Fruit fly (Drosophila melanogaster) whole organism, embryonic: ENCODE results near the gene Upf1.

ENCODE experiments used
- ATbp ChIP-seq: fragments of 200-800 bp; sonication (Bioruptor generic); optimal IDR thresholded peaks from 2 replicates; lab custom pipeline; 2017; ENCODE audit warnings: missing biosample characterization, mild to moderate bottlenecking, missing genetic modification characterization, missing genetic modification reagents
- BEAF-32 ChIP-seq: fragments of 200-800 bp; sonication (Bioruptor generic); optimal IDR thresholded peaks from 3 replicates; lab custom pipeline; 2017; ENCODE audit warnings: missing biosample characterization, missing genetic modification characterization, mild to moderate bottlenecking, moderate library complexity, missing genetic modification reagents
- Blimp-1 ChIP-seq: fragments of 200-800 bp; sonication (Bioruptor generic); optimal IDR thresholded peaks from 3 replicates; lab custom pipeline; 2018; ENCODE audit warnings: missing biosample characterization, missing genetic modification characterization, mild to moderate bottlenecking, moderate library complexity, missing genetic modification reagents
- CG10267 ChIP-seq: fragments of 200-800 bp; sonication (Bioruptor generic); optimal IDR thresholded peaks from 2 replicates; lab custom pipeline; 2018; ENCODE audit warnings: missing biosample characterization, mild to moderate bottlenecking, missing genetic modification characterization, moderate library complexity
- CG11456 ChIP-seq: fragments of 200-800 bp; sonication (Bioruptor generic); IDR thresholded peaks from 3 replicates; pipeline ENCODE4 v1.3.6; 2022; ENCODE audit warnings: missing biosample characterization, missing genetic modification characterization
- CG12299 ChIP-seq: fragments of 200-800 bp; sonication (Bioruptor generic); optimal IDR thresholded peaks from 2 replicates; lab custom pipeline; 2018; ENCODE audit warnings: missing biosample characterization, mild to moderate bottlenecking, missing genetic modification characterization
- CG1233 ChIP-seq: fragments of 200-800 bp; sonication (Bioruptor generic); optimal IDR thresholded peaks from 4 replicates; lab custom pipeline; 2018; ENCODE audit warnings: missing biosample characterization, mild to moderate bottlenecking, missing genetic modification characterization
- CG12391 ChIP-seq: fragments of 200-800 bp; sonication (Bioruptor generic); optimal IDR thresholded peaks from 3 replicates; lab custom pipeline; 2018; ENCODE audit warnings: missing biosample characterization, mild to moderate bottlenecking, missing genetic modification characterization, moderate library complexity
- CG13624 ChIP-seq: fragments of 200-800 bp; sonication (Bioruptor generic); optimal IDR thresholded peaks from 2 replicates; lab custom pipeline; 2016; ENCODE audit warnings: missing biosample characterization, missing genetic modification characterization
- CG15269 ChIP-seq: fragments of 200-800 bp; sonication (Bioruptor generic); optimal IDR thresholded peaks from 2 replicates; lab custom pipeline; 2018; ENCODE audit warnings: missing biosample characterization, mild to moderate bottlenecking, missing genetic modification characterization, moderate library complexity
- CG15601 ChIP-seq: fragments of 200-800 bp; sonication (Bioruptor generic); optimal IDR thresholded peaks from 3 replicates; lab custom pipeline; 2019; ENCODE audit warnings: missing biosample characterization, mild to moderate bottlenecking, missing genetic modification characterization, moderate library complexity
- CG1602 ChIP-seq: fragments of 200-800 bp; sonication (Bioruptor generic); optimal IDR thresholded peaks from 3 replicates; lab custom pipeline; 2016; ENCODE audit warnings: missing biosample characterization, missing genetic modification characterization
- CG17361 ChIP-seq: fragments of 200-800 bp; sonication (Bioruptor generic); IDR thresholded peaks from 3 replicates; pipeline ENCODE4 v1.3.6; 2022; ENCODE audit warnings: missing biosample characterization, missing genetic modification characterization
- CG2712 ChIP-seq: fragments of 200-800 bp; optimal IDR thresholded peaks from 3 replicates; lab custom pipeline; 2019; ENCODE audit warnings: missing biosample characterization, mild to moderate bottlenecking, missing genetic modification characterization, moderate library complexity
- CG30403 ChIP-seq: fragments of 200-800 bp; sonication (Bioruptor generic); optimal IDR thresholded peaks from 3 replicates; lab custom pipeline; 2016; ENCODE audit warnings: missing biosample characterization, missing genetic modification characterization
- CG31224 ChIP-seq: fragments of 200-800 bp; sonication (Bioruptor generic); IDR thresholded peaks from 2 replicates; pipeline ENCODE4 v1.3.6; 2022; ENCODE audit warnings: missing biosample characterization, missing genetic modification characterization
- CG31388 ChIP-seq: fragments of 200-800 bp; sonication (Bioruptor generic); optimal IDR thresholded peaks from 2 replicates; lab custom pipeline; 2016; ENCODE audit warnings: missing biosample characterization, missing genetic modification characterization
- CG34224 ChIP-seq: fragments of 200-800 bp; sonication (Bioruptor generic); IDR thresholded peaks from 3 replicates; pipeline ENCODE4 v1.3.6; 2022; ENCODE audit warnings: missing biosample characterization, missing genetic modification characterization; ENCODE audit not compliant: partially characterized antibody
- CG4282 ChIP-seq: fragments of 200-800 bp; sonication (Bioruptor generic); optimal IDR thresholded peaks from 2 replicates; lab custom pipeline; 2016; ENCODE audit warnings: missing biosample characterization, missing genetic modification characterization
- CG4617 ChIP-seq: fragments of 200-800 bp; sonication (Bioruptor generic); optimal IDR thresholded peaks from 3 replicates; lab custom pipeline; 2016; ENCODE audit warnings: missing biosample characterization, missing genetic modification characterization, borderline replicate concordance
- CG4854 ChIP-seq: fragments of 200-800 bp; sonication (Bioruptor generic); optimal IDR thresholded peaks from 2 replicates; lab custom pipeline; 2016; ENCODE audit warnings: missing biosample characterization, missing genetic modification characterization, inconsistent platforms
- CG6683 ChIP-seq: fragments of 200-800 bp; sonication (Bioruptor generic); optimal IDR thresholded peaks from 2 replicates; lab custom pipeline; 2017; ENCODE audit warnings: missing biosample characterization, mild to moderate bottlenecking, missing genetic modification characterization, missing genetic modification reagents
- CG6854 ChIP-seq: fragments of 200-800 bp; sonication (Bioruptor generic); optimal IDR thresholded peaks from 3 replicates; lab custom pipeline; 2017; ENCODE audit warnings: missing biosample characterization, mild to moderate bottlenecking, missing genetic modification characterization
- CG9727 ChIP-seq: fragments of 200-800 bp; sonication (Bioruptor generic); optimal IDR thresholded peaks from 3 replicates; lab custom pipeline; 2017; ENCODE audit warnings: missing biosample characterization, mild to moderate bottlenecking, missing genetic modification characterization
- CkIIα-i1 ChIP-seq: fragments of 200-800 bp; sonication (Bioruptor generic); IDR thresholded peaks from 2 replicates; pipeline ENCODE4 v1.3.6; 2022; ENCODE audit warnings: missing biosample characterization, missing genetic modification characterization
- E2f1 ChIP-seq: fragments of 200-800 bp; sonication (Bioruptor generic); IDR thresholded peaks from 2 replicates; pipeline ENCODE4 v1.3.6; 2022; ENCODE audit warnings: missing biosample characterization, missing genetic modification characterization
- HLH54F ChIP-seq: fragments of 200-800 bp; sonication (Bioruptor generic); optimal IDR thresholded peaks from 3 replicates; lab custom pipeline; 2016; ENCODE audit warnings: missing biosample characterization, missing genetic modification characterization
- Hmr ChIP-seq: fragments of 200-800 bp; sonication (Bioruptor generic); optimal IDR thresholded peaks from 3 replicates; lab custom pipeline; 2017; ENCODE audit warnings: mild to moderate bottlenecking, missing biosample characterization, missing genetic modification reagents, missing genetic modification characterization
- Hmx ChIP-seq: fragments of 200-800 bp; sonication (Bioruptor generic); optimal IDR thresholded peaks from 2 replicates; lab custom pipeline; 2016; ENCODE audit warnings: missing biosample characterization, missing genetic modification characterization
- MTF-1 ChIP-seq: fragments of 200-800 bp; sonication (Bioruptor generic); optimal IDR thresholded peaks from 2 replicates; lab custom pipeline; 2018; ENCODE audit warnings: missing biosample characterization, mild to moderate bottlenecking, missing genetic modification characterization, borderline replicate concordance
- Mes4 ChIP-seq: fragments of 200-800 bp; sonication (Bioruptor generic); optimal IDR thresholded peaks from 2 replicates; lab custom pipeline; 2016; ENCODE audit warnings: missing biosample characterization, missing genetic modification characterization
- Ptx1 ChIP-seq: fragments of 200-800 bp; sonication (Bioruptor generic); IDR thresholded peaks from 2 replicates; pipeline ENCODE4 v1.3.6; 2022; ENCODE audit warnings: missing biosample characterization, missing genetic modification characterization
- Sry-β ChIP-seq: fragments of 200-800 bp; sonication (Bioruptor generic); optimal IDR thresholded peaks from 2 replicates; lab custom pipeline; 2018; ENCODE audit warnings: missing biosample characterization, mild to moderate bottlenecking, missing genetic modification characterization, moderate library complexity
- Ssrp ChIP-seq: fragments of 200-800 bp; sonication (Bioruptor generic); optimal IDR thresholded peaks from 2 replicates; lab custom pipeline; 2018; ENCODE audit warnings: missing biosample characterization, mild to moderate bottlenecking, missing genetic modification characterization, moderate library complexity
- YL-1 ChIP-seq: fragments of 200-800 bp; sonication (Bioruptor generic); optimal IDR thresholded peaks from 3 replicates; lab custom pipeline; 2017; ENCODE audit warnings: missing biosample characterization, mild to moderate bottlenecking, missing genetic modification characterization
- ase ChIP-seq: fragments of 200-800 bp; sonication (Bioruptor generic); IDR thresholded peaks from 3 replicates; pipeline ENCODE4 v1.3.6; 2022; ENCODE audit warnings: missing biosample characterization, missing genetic modification characterization
- bab2 ChIP-seq: fragments of 200-800 bp; sonication (Bioruptor generic); optimal IDR thresholded peaks from 2 replicates; lab custom pipeline; 2016; ENCODE audit warnings: missing biosample characterization, missing genetic modification characterization
- chm ChIP-seq: fragments of 200-800 bp; sonication (Bioruptor generic); IDR thresholded peaks from 2 replicates; pipeline ENCODE4 v1.3.6; 2022; ENCODE audit warnings: missing biosample characterization, missing genetic modification characterization
- ci ChIP-seq: fragments of 200-800 bp; sonication (Bioruptor generic); IDR thresholded peaks from 3 replicates; pipeline ENCODE4 v1.3.6; 2022; ENCODE audit warnings: missing biosample characterization, missing genetic modification characterization
- danr ChIP-seq: fragments of 200-800 bp; sonication (Bioruptor generic); IDR thresholded peaks from 2 replicates; pipeline ENCODE4 v1.3.6; 2022; ENCODE audit warnings: missing biosample characterization, missing genetic modification characterization
- gcm2 ChIP-seq: fragments of 200-800 bp; sonication (Bioruptor generic); optimal IDR thresholded peaks from 2 replicates; lab custom pipeline; 2016; ENCODE audit warnings: missing biosample characterization, missing genetic modification characterization
- nmo ChIP-seq: fragments of 200-800 bp; sonication (Bioruptor generic); optimal IDR thresholded peaks from 2 replicates; lab custom pipeline; 2018; ENCODE audit warnings: missing biosample characterization, mild to moderate bottlenecking, missing genetic modification characterization, moderate library complexity
- oc ChIP-seq: fragments of 200-800 bp; sonication (Bioruptor generic); optimal IDR thresholded peaks from 2 replicates; lab custom pipeline; 2018; ENCODE audit warnings: missing biosample characterization, mild to moderate bottlenecking, missing genetic modification characterization, moderate library complexity
- otp ChIP-seq: fragments of 200-800 bp; sonication (Bioruptor generic); IDR thresholded peaks from 3 replicates; pipeline ENCODE4, ENCODE4 v1.3.6; 2022; ENCODE audit warnings: missing biosample characterization, missing genetic modification characterization
- rib ChIP-seq: fragments of 200-800 bp; sonication (Bioruptor generic); IDR thresholded peaks from 2 replicates; pipeline ENCODE4 v1.3.6; 2022; ENCODE audit warnings: missing biosample characterization, missing genetic modification characterization
- slou ChIP-seq: fragments of 200-800 bp; sonication (Bioruptor generic); optimal IDR thresholded peaks from 3 replicates; lab custom pipeline; 2016; ENCODE audit warnings: missing biosample characterization, missing genetic modification characterization
- ssp ChIP-seq: fragments of 200-800 bp; sonication (Bioruptor generic); IDR thresholded peaks from 2 replicates; pipeline ENCODE4 v1.3.6; 2022; ENCODE audit warnings: missing biosample characterization, missing genetic modification characterization
- sug ChIP-seq: fragments of 200-800 bp; optimal IDR thresholded peaks from 2 replicates; lab custom pipeline; 2019; ENCODE audit warnings: missing biosample characterization, mild to moderate bottlenecking, missing genetic modification characterization, moderate library complexity
- toy ChIP-seq: fragments of 200-800 bp; sonication (Bioruptor generic); IDR thresholded peaks from 2 replicates; pipeline ENCODE4 v1.3.6; 2022; ENCODE audit warnings: missing biosample characterization, missing genetic modification characterization
- wdn ChIP-seq: fragments of 200-800 bp; sonication (Bioruptor generic); IDR thresholded peaks from 2 replicates; pipeline ENCODE4 v1.3.6; 2022; ENCODE audit warnings: missing biosample characterization, missing genetic modification characterization
- wek ChIP-seq: fragments of 200-800 bp; sonication (Bioruptor generic); optimal IDR thresholded peaks from 3 replicates; lab custom pipeline; 2018; ENCODE audit warnings: missing biosample characterization, mild to moderate bottlenecking, missing genetic modification characterization, moderate library complexity

Gene Upf1

DNA sequence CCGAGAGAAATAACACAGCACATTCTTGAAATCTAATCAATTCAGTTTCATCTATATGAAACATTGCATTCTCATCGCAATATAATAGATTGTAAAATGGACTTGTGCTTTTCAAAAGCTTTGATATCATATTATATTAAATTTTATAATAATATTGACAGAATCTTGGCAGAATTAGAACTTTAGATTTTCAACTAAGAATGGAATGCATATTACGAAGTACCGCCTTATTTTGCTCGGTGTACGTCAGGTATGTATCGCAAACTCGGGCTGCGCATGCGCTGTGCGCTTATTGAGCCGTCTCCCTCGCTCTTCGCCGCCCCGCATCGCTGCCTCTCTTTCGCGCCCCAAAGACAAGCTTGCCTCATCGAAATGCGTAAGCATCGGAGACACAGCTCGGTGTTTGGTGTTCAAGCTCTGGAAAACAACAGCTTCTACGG is 10.0 kb upstream of the Upf1 start (continued):
- TF ChIP-seq CG11456 (GFP tag; lab: Robert Waterston, UW) (0 out of 3 replicates have a peak, but pooled peaks have one; percentile 53), E2f1 (peak; percentile 88), CG1602 (peak; percentile 79), gcm2 (GFP tag; lab: Kevin White, UChicago) (no peak), ssp (GFP tag; lab: Robert Waterston, UW) (peak; percentile 78), CG9727 (GFP tag; lab: Kevin White, UChicago) (peak; percentile 94), CG10267 (tag; lab: Kevin White, UChicago) (peak; percentile 87), CG2712 (tag; lab: Kevin White, UChicago) (peak; percentile 97), sug (tag; lab: Kevin White, UChicago) (peak; percentile 90), MTF-1 (GFP tag; lab: Kevin White, UChicago) (peak; percentile 68), wek (peak; percentile 15), oc (tag; lab: Kevin White, UChicago) (peak; percentile 89), CG12391 (tag; lab: Kevin White, UChicago) (peak; percentile 92), CG31224 (GFP tag; lab: Robert Waterston, UW) (peak; percentile 76), Hmr (GFP tag; lab: Kevin White, UChicago) (peak; percentile 87), Ptx1 (GFP tag; lab: Robert Waterston, UW) (peak; percentile 90), Blimp-1 (GFP tag; lab: Kevin White, UChicago) (peak; percentile 87), CG31388 (peak; percentile 6), CG6683 (peak; percentile 76), Mes4 (GFP tag; lab: Kevin White, UChicago) (no peak), bab2 (peak; percentile 22), wdn (no peak), CG4854 (GFP tag; lab: Kevin White, UChicago) (no peak), CkIIα-i1 (GFP tag; lab: Robert Waterston, UW) (no peak), otp (peak; percentile 74), slou (GFP tag; lab: Kevin White, UChicago) (peak; percentile 79), Sry-β (peak; percentile 33), ase (GFP tag; lab: Robert Waterston, UW) (no peak; the same call in none of the 3 replicates), toy (GFP tag; lab: Robert Waterston, UW) (peak; percentile 19; the same call in 1 of the 2 replicates), CG30403 (peak; percentile 83), CG12299 (tag; lab: Kevin White, UChicago) (peak; percentile 90), CG4617 (GFP tag; lab: Kevin White, UChicago) (peak; percentile 25), Hmx (GFP tag; lab: Kevin White, UChicago) (no peak), CG17361 (GFP tag; lab: Robert Waterston, UW) (peak; percentile 98), danr (peak; percentile 85), BEAF-32 (no peak), CG34224 (GFP tag; lab: Robert Waterston, UW) (no peak), CG4282 (GFP tag; lab: Kevin White, UChicago) (no peak), rib (GFP tag; lab: Robert Waterston, UW) (peak; percentile 61), HLH54F (no peak), chm (GFP tag; lab: Robert Waterston, UW) (no peak), CG13624 (GFP tag; lab: Kevin White, UChicago) (no peak), CG15269 (tag; lab: Kevin White, UChicago) (peak; percentile 94), ATbp (GFP tag; lab: Kevin White, UChicago) (peak; percentile 89), YL-1 (peak; percentile 77), CG15601 (tag; lab: Kevin White, UChicago) (peak; percentile 87), Ssrp (tag; lab: Kevin White, UChicago) (peak; percentile 93), ci (GFP tag; lab: Robert Waterston, UW) (peak; percentile 84), nmo (GFP tag; lab: Kevin White, UChicago) (peak; percentile 96), CG6854 (GFP tag; lab: Kevin White, UChicago) (peak; percentile 84), CG1233 (GFP tag; lab: Kevin White, UChicago) (peak; percentile 89)
